Worm (Caenorhabditis elegans): ENCODE measurements around the gene M117.6.

Gene M117.6

DNA sequence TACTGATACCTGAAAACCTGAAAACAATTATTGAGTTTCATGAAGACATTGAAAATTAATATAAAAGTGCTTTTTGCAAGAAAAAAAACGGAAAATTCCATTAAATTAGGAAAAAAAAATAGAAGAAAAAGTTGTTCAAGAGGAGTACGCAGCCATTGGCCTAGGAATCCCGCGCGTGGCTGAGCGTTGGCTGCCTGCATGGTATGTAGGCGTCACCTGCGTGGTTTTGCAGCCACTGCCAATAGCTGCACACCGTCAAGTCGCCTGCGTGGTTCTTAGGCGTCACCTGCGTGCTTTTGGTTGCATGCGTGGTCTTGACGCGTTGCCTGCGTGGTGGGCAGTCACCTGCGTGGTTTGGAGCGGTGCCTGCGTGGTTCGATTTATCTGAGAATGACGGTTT lies at the start of gene M117.6:
Gene M117.6, minus strand, starts transcription at position 101 of the 400 bp plus-strand sequence.
- TF ChIP-seq set-16 (GFP tag; IDR thresholded peaks at IDR 0.05) (peak; percentile 53; the same call in 1 of the 2 replicates), snpc-1.2 (GFP tag; IDR thresholded peaks at IDR 0.05) (0 out of 2 replicates have a peak, but pooled peaks have one; percentile 16)

DNA sequence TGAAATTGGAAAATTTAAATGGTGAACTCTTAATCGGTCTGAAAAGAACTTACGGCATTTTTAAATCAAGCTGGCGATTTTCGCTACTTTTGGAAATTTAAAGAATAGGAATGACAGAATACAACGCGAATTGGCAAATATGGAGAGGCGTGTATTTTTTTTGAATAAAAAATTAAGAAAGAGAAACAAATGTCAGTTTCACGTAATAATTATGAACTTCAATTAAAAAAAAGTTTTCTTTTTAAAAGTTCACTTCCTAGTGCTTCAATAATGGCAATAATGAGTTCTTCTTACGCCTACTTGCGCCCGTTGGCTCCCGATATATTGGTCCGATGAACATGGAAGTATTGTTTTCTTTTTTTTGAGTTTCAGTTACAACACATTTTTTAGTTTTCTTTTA lies 49.8 kb upstream of the M117.6 start, which contains the start of gene pph-2:
Gene pph-2, minus strand, starts transcription at position 101 of the 400 bp plus-strand sequence.
- TF ChIP-seq hmg-1.1 (GFP tag; IDR thresholded peaks at IDR 0.05) (no peak), vab-7 (GFP tag; IDR thresholded peaks at IDR 0.05) (no peak), nhr-237 (tag; optimal IDR thresholded peaks at IDR 0.05) (no peak), attf-4 (tag; optimal IDR thresholded peaks at IDR 0.05) (no peak), unc-130 (GFP tag; optimal IDR thresholded peaks at IDR 0.05) (no peak), nhr-76 (tag; optimal IDR thresholded peaks at IDR 0.05) (no peak), daf-19 (GFP tag; conservative IDR thresholded peaks at IDR 0.05) (no peak), fkh-10 (GFP tag; optimal IDR thresholded peaks at IDR 0.05) (no peak), ctbp-1 (GFP tag; IDR thresholded peaks at IDR 0.05) (no peak), dmd-8 (GFP tag; IDR thresholded peaks at IDR 0.05) (no peak), gei-8 (GFP tag; optimal IDR thresholded peaks at IDR 0.05) (no peak), lin-13 (GFP tag; optimal IDR thresholded peaks at IDR 0.05) (no peak), daf-16 (GFP tag; optimal IDR thresholded peaks at IDR 0.05) (no peak), daf-16 (tag; optimal IDR thresholded peaks at IDR 0.05) (no peak), nhr-48 (tag; optimal IDR thresholded peaks at IDR 0.05) (no peak), F44E2.7 (GFP tag; IDR thresholded peaks at IDR 0.05) (no peak), tra-1 (GFP tag; IDR thresholded peaks at IDR 0.05) (no peak), lin-15B (tag; optimal IDR thresholded peaks at IDR 0.05) (no peak), php-3 (GFP tag; IDR thresholded peaks at IDR 0.05) (no peak)

DNA sequence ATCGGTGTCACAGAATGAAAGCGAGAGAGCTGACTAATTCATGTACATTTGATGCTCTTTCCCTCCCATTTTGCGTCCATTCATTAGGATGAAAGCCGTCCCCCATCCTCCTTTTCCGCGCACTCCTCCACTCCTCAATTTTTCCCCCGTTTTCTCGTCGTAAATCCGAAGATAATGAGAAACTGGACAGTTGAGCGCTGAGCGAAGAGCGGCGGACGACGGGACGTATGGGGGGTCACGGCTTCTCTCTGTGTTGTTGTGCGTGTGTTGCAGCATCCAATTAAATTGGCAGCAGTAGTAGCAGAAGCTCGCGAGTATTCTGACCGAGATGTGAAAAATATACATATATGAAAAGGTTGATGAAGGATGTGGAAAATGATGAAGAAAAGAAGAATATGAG lies 44.0 kb upstream of the M117.6 start:
- TF ChIP-seq aha-1 (tag) (no peak), unc-62 (GFP tag; optimal IDR thresholded peaks at IDR 0.05 in 1 of 2) (peak in 1 of 2 experiments; percentile 39), unc-62 (tag; optimal IDR thresholded peaks at IDR 0.05) (no peak)

DNA sequence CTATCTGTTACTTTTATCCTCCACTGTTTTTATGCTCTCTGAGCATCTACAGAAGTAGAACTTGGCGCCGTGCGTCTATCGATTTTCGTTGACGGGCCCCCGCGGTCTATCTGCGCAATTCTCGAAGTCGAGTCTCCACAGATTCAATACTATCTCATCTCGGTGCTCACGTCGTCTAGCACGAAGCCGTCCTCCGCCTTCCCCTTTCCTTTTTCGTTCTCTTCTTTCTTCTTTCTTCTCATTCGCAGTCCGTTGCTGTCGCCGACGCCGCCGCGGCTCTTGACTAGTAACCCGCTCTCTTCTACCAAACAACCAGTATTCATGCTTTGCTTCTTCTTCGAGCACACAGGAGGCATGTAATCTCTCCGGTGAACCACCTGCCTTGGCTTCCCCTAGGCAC lies 43.2 kb upstream of the M117.6 start:
- TF ChIP-seq nhr-28 (tag; optimal IDR thresholded peaks at IDR 0.05): no peak
- peak; percentile 9 for TF ChIP-seq ceh-28 (tag; optimal IDR thresholded peaks at IDR 0.05)
- peak; percentile 67 for TF ChIP-seq rbr-2 (tag; optimal IDR thresholded peaks at IDR 0.05)
- no peak for TF ChIP-seq daf-16 (GFP tag; optimal IDR thresholded peaks at IDR 0.05)
- no peak for TF ChIP-seq daf-16 (tag; optimal IDR thresholded peaks at IDR 0.05)
- no peak for TF ChIP-seq nhr-102 (tag; optimal IDR thresholded peaks at IDR 0.05)
- TF ChIP-seq ceh-20 (GFP tag; IDR thresholded peaks at IDR 0.05): 0 out of 2 replicates have a peak, but pooled peaks have one; percentile 26
- TF ChIP-seq set-16 (GFP tag; IDR thresholded peaks at IDR 0.05): peak; percentile 76
- TF ChIP-seq hlh-30 (tag; optimal IDR thresholded peaks at IDR 0.05; ENCODE audit: insufficient read depth): peak; percentile 15
- peak; percentile 53 for TF ChIP-seq hmg-1.1 (GFP tag; IDR thresholded peaks at IDR 0.05)
- TF ChIP-seq unc-39 (tag; optimal IDR thresholded peaks at IDR 0.05): no peak
- TF ChIP-seq lsy-2 (tag; optimal IDR thresholded peaks at IDR 0.05): peak in 1 of 2 experiments; percentile 30
- TF ChIP-seq mes-2 (tag; optimal IDR thresholded peaks at IDR 0.05; ENCODE audit: poor library complexity, severe bottlenecking): peak; percentile 18
- TF ChIP-seq mdl-1 (tag; optimal IDR thresholded peaks at IDR 0.05): peak in 1 of 2 experiments; percentile 14
- peak; percentile 35 for TF ChIP-seq mep-1 (tag; optimal IDR thresholded peaks at IDR 0.05)
- peak; percentile 33 for TF ChIP-seq nhr-11 (tag; optimal IDR thresholded peaks at IDR 0.05)
- no peak for TF ChIP-seq lin-29 (GFP tag; IDR thresholded peaks at IDR 0.05)
- peak; percentile 5 for TF ChIP-seq F37D6.2 (tag; optimal IDR thresholded peaks at IDR 0.05)
- TF ChIP-seq aha-1 (tag): peak; percentile 53
